Worm (Caenorhabditis elegans) whole organism, midembryonic: ENCODE measurements around the gene T02E9.6.

Experiments used
- T22C8.4 ChIP-seq: fragments of 200-800 bp; sonication (Bioruptor generic); IDR thresholded peaks from 2 replicates; pipeline ENCODE4 v1.3.6; 2022; ENCODE audit warnings: missing genetic modification characterization, missing compliant biosample characterization
- cog-1 ChIP-seq: sonication (generic microtip); optimal IDR thresholded peaks from 2 replicates; lab custom pipeline; 2016; ENCODE audit warnings: missing genetic modification characterization, missing compliant biosample characterization
- flt-1 ChIP-seq: fragments of 200-800 bp; sonication (Bioruptor generic); IDR thresholded peaks from 2 replicates; pipeline ENCODE4 v1.3.6; 2022; ENCODE audit warnings: missing genetic modification characterization, missing compliant biosample characterization
- klf-2 ChIP-seq: fragments of 200-800 bp; sonication (Bioruptor generic); conservative IDR thresholded peaks from 2 replicates; pipeline ENCODE4 v1.3.6; 2022; ENCODE audit warnings: missing genetic modification reagents, missing genetic modification characterization, missing compliant biosample characterization
- med-1 ChIP-seq: sonication (generic microtip); optimal IDR thresholded peaks from 2 replicates; lab custom pipeline; 2017; ENCODE audit warnings: missing genetic modification characterization, mild to moderate bottlenecking, missing compliant biosample characterization, antibody characterized with exemption, missing genetic modification reagents; ENCODE audit not compliant: insufficient read depth
- tab-1 ChIP-seq: fragments of 200-800 bp; sonication (Bioruptor generic); IDR thresholded peaks from 2 replicates; pipeline ENCODE4 v1.3.6; 2022; ENCODE audit warnings: missing genetic modification characterization, missing compliant biosample characterization
- ztf-23 ChIP-seq: fragments of 200-800 bp; sonication (Bioruptor generic); IDR thresholded peaks from 2 replicates; pipeline ENCODE4 v1.3.6; 2022; ENCODE audit warnings: missing genetic modification reagents, missing genetic modification characterization, missing compliant biosample characterization
- ztf-29 ChIP-seq: fragments of 200-800 bp; sonication (Bioruptor generic); IDR thresholded peaks from 2 replicates; pipeline ENCODE4 v1.3.6; 2022; ENCODE audit warnings: missing genetic modification reagents, missing genetic modification characterization, missing compliant biosample characterization

DNA sequence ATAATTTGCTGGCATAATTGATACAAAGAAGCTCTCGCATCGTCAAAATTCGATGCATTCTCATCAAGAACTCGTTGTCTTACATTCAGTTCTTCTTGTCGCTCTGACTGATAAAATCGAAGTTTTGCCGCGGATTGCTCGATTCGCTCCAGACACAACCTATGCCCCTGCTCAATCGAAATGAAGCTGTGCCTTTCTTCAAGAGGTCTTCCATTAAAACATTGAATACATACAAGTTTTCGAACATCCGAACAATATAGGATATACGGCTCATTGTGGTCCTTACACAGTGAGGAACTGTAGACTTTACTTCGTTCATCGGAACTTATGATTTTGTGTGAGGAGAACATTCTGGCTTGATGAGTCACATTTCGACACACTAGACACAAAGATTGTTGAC, 13.2 kb downstream of the T02E9.6 start:
- TF ChIP-seq T22C8.4 (GFP tag; lab: Robert Waterston, UW): no peak
- TF ChIP-seq flt-1 (GFP tag; lab: Robert Waterston, UW): no peak
- TF ChIP-seq klf-2 (GFP tag; lab: Robert Waterston, UW): no peak
- TF ChIP-seq ztf-23 (GFP tag; lab: Robert Waterston, UW): no peak
- TF ChIP-seq tab-1: no peak
- no peak for TF ChIP-seq ztf-29 (GFP tag; lab: Robert Waterston, UW)
- no peak for TF ChIP-seq cog-1
- no peak for TF ChIP-seq med-1 (GFP tag; lab: Kevin White, UChicago)
